Fruit fly (Drosophila melanogaster) whole organism: ENCODE measurements around the gene kst.

Source experiments
- EcR ChIP-seq, 2 experiments: fragments of >200 bp; optimal IDR thresholded peaks; 2 replicates each; lab custom pipeline; 2017; ENCODE audit warnings: missing biosample characterization in 2 of 2, missing genetic modification characterization in 2 of 2, missing genetic modification reagents in 2 of 2
- psq ChIP-seq: fragments of >200 bp; optimal IDR thresholded peaks from 2 replicates; lab custom pipeline; 2017
- usp ChIP-seq: fragments of >200 bp; optimal IDR thresholded peaks from 2 replicates; lab custom pipeline; 2017; ENCODE audit warnings: missing biosample characterization, missing genetic modification characterization, mixed read lengths

- TF ChIP-seq EcR (GFP tag; optimal IDR thresholded peaks at IDR 0.05; lab: Kevin White, UChicago) (no peak), usp (no peak), psq (lab: Kevin White, UChicago) (no peak)
Observed at dm6 chr3L:3384596-3385436, 48.2 kb downstream of the kst start.
